Worm (Caenorhabditis elegans) whole organism, L1 larva: Measurements from ENCODE around the gene Y110A2AL.9.

Experiments
- F16B12.6 ChIP-seq: fragments of 150-350 bp; optimal IDR thresholded peaks from 2 replicates; lab custom pipeline; 2014; ENCODE audit warnings: missing biosample characterization, missing genetic modification characterization
- aha-1 ChIP-seq: fragments of 150-350 bp; optimal IDR thresholded peaks from 2 replicates; lab custom pipeline; 2014; ENCODE audit warnings: missing biosample characterization, missing genetic modification characterization
- alr-1 ChIP-seq: fragments of 200-800 bp; sonication (Bioruptor generic); optimal IDR thresholded peaks from 2 replicates; lab custom pipeline; 2018; ENCODE audit warnings: borderline replicate concordance, mild to moderate bottlenecking, missing genetic modification characterization, missing compliant biosample characterization
- aly-2 ChIP-seq: fragments of 150-350 bp; optimal IDR thresholded peaks from 2 replicates; lab custom pipeline; 2014; ENCODE audit warnings: missing biosample characterization, missing genetic modification characterization
- blmp-1 ChIP-seq: fragments of 150-350 bp; optimal IDR thresholded peaks from 2 replicates; lab custom pipeline; 2014; ENCODE audit warnings: missing biosample characterization, missing genetic modification characterization
- ceh-63 ChIP-seq: fragments of 200-800 bp; sonication (Bioruptor generic); optimal IDR thresholded peaks from 2 replicates; lab custom pipeline; 2018; ENCODE audit warnings: mild to moderate bottlenecking, missing genetic modification characterization, missing compliant biosample characterization
- ceh-8 ChIP-seq: fragments of 200-800 bp; sonication (Bioruptor generic); optimal IDR thresholded peaks from 2 replicates; lab custom pipeline; 2018; ENCODE audit warnings: mild to moderate bottlenecking, missing genetic modification characterization, moderate library complexity, missing compliant biosample characterization
- ceh-90 ChIP-seq: sonication (generic microtip); optimal IDR thresholded peaks from 2 replicates; lab custom pipeline; 2016; ENCODE audit warnings: missing genetic modification characterization, missing compliant biosample characterization
- ces-1 ChIP-seq: fragments of 150-350 bp; optimal IDR thresholded peaks from 2 replicates; lab custom pipeline; 2014; ENCODE audit warnings: missing biosample characterization, missing genetic modification reagents, missing genetic modification characterization
- dpl-1 ChIP-seq, 3 experiments: fragments of 150-350 bp in 2 of 3; sonication (generic microtip) in 1 of 3; optimal IDR thresholded peaks; 2 replicates each; lab custom pipeline; 2014 to 2017; ENCODE audit warnings: missing biosample characterization in 3 of 3, missing genetic modification characterization in 3 of 3, missing genetic modification reagents in 3 of 3
- dsc-1 ChIP-seq: sonication (generic microtip); optimal IDR thresholded peaks from 2 replicates; lab custom pipeline; 2016; ENCODE audit warnings: mild to moderate bottlenecking, missing genetic modification characterization, missing compliant biosample characterization
- efl-1 ChIP-seq, 4 experiments: fragments of 150-350 bp; optimal IDR thresholded peaks in 3 of 4; peaks in 1 of 4; 1 replicate in 1 of 4; 2 replicates in 3 of 4; lab custom pipeline; 2014; ENCODE audit warnings: missing biosample characterization in 2 of 4, missing genetic modification characterization in 2 of 4, missing genetic modification reagents in 2 of 4
- efl-3 ChIP-seq: fragments of 200-800 bp; sonication (Bioruptor generic); optimal IDR thresholded peaks from 2 replicates; lab custom pipeline; 2018; ENCODE audit warnings: mild to moderate bottlenecking, missing genetic modification characterization, missing compliant biosample characterization
- elt-2 ChIP-seq: sonication (generic microtip); optimal IDR thresholded peaks from 2 replicates; lab custom pipeline; 2016; ENCODE audit warnings: missing genetic modification characterization, mild to moderate bottlenecking, inconsistent platforms, missing compliant biosample characterization, missing genetic modification reagents
- jun-1 ChIP-seq: fragments of 150-350 bp; optimal IDR thresholded peaks from 2 replicates; lab custom pipeline; 2014; ENCODE audit warnings: missing biosample characterization, missing genetic modification reagents, missing genetic modification characterization
- lin-35 ChIP-seq, 2 experiments: fragments of 150-350 bp; optimal IDR thresholded peaks; 2 replicates each; lab custom pipeline; 2014; ENCODE audit warnings: missing biosample characterization in 2 of 2, missing genetic modification characterization in 2 of 2, missing genetic modification reagents in 2 of 2
- lin-39 ChIP-seq: fragments of 150-350 bp; optimal IDR thresholded peaks from 2 replicates; lab custom pipeline; 2014; ENCODE audit warnings: missing biosample characterization, missing genetic modification reagents, missing genetic modification characterization
- lir-3 ChIP-seq: sonication (generic microtip); optimal IDR thresholded peaks from 2 replicates; lab custom pipeline; 2016; ENCODE audit warnings: mild to moderate bottlenecking, missing genetic modification characterization, moderate library complexity, missing compliant biosample characterization; ENCODE audit not compliant: poor library complexity
- lsy-2 ChIP-seq, 2 experiments: fragments of 150-350 bp; optimal IDR thresholded peaks; 2 replicates each; lab custom pipeline; 2014; ENCODE audit warnings: missing biosample characterization in 2 of 2, missing genetic modification characterization in 2 of 2
- mab-9 ChIP-seq: fragments of 200-800 bp; sonication (Bioruptor generic); IDR thresholded peaks from 2 replicates; pipeline ENCODE4 v1.3.6; 2022; ENCODE audit warnings: missing genetic modification reagents, missing genetic modification characterization, missing compliant biosample characterization
- mep-1 ChIP-seq: fragments of 150-350 bp; optimal IDR thresholded peaks from 2 replicates; lab custom pipeline; 2014; ENCODE audit warnings: missing biosample characterization, missing genetic modification characterization
- nhr-11 ChIP-seq: fragments of 150-350 bp; optimal IDR thresholded peaks from 2 replicates; lab custom pipeline; 2014; ENCODE audit warnings: missing biosample characterization, missing genetic modification characterization
- nhr-28 ChIP-seq: fragments of 150-350 bp; optimal IDR thresholded peaks from 2 replicates; lab custom pipeline; 2014; ENCODE audit warnings: missing biosample characterization, missing genetic modification characterization
- nhr-71 ChIP-seq: sonication (generic microtip); optimal IDR thresholded peaks from 2 replicates; lab custom pipeline; 2016; ENCODE audit warnings: mild to moderate bottlenecking, missing genetic modification characterization, moderate library complexity, missing compliant biosample characterization
- nhr-76 ChIP-seq: sonication (generic microtip); optimal IDR thresholded peaks from 2 replicates; lab custom pipeline; 2017; ENCODE audit warnings: missing biosample characterization, missing genetic modification characterization
- nhr-77 ChIP-seq: fragments of 150-350 bp; optimal IDR thresholded peaks from 2 replicates; lab custom pipeline; 2014; ENCODE audit warnings: missing biosample characterization, missing genetic modification characterization
- nhr-85 ChIP-seq: sonication (generic microtip); peaks from one replicate; lab custom pipeline; 2016; ENCODE audit warnings: missing genetic modification characterization, inconsistent platforms, missing compliant biosample characterization
- nhr-90 ChIP-seq: sonication (generic microtip); optimal IDR thresholded peaks from 2 replicates; lab custom pipeline; 2016; ENCODE audit warnings: mild to moderate bottlenecking, missing genetic modification characterization, missing compliant biosample characterization; ENCODE audit not compliant: poor library complexity
- pag-3 ChIP-seq: sonication (generic microtip); optimal IDR thresholded peaks from 2 replicates; lab custom pipeline; 2017; ENCODE audit warnings: missing genetic modification characterization, mild to moderate bottlenecking, missing compliant biosample characterization, antibody characterized with exemption, borderline replicate concordance; ENCODE audit not compliant: insufficient read depth
- sox-4 ChIP-seq: sonication (generic microtip); optimal IDR thresholded peaks from 2 replicates; lab custom pipeline; 2016; ENCODE audit warnings: missing genetic modification characterization, missing compliant biosample characterization
- sup-37 ChIP-seq: fragments of 200-800 bp; sonication (Bioruptor generic); optimal IDR thresholded peaks from 2 replicates; lab custom pipeline; 2018; ENCODE audit warnings: mild to moderate bottlenecking, missing genetic modification characterization, missing compliant biosample characterization
- tlp-1 ChIP-seq: fragments of 150-350 bp; optimal IDR thresholded peaks from 2 replicates; lab custom pipeline; 2014; ENCODE audit warnings: missing biosample characterization, missing genetic modification characterization
- unc-62 ChIP-seq: fragments of 150-350 bp; optimal IDR thresholded peaks from 2 replicates; lab custom pipeline; 2014; ENCODE audit warnings: missing biosample characterization, missing genetic modification reagents, missing genetic modification characterization
- unc-86 ChIP-seq: sonication (generic microtip); optimal IDR thresholded peaks from 2 replicates; lab custom pipeline; 2016; ENCODE audit warnings: missing genetic modification characterization, missing compliant biosample characterization
- unc-98 ChIP-seq: fragments of 200-800 bp; sonication (Bioruptor generic); IDR thresholded peaks from 2 replicates; pipeline ENCODE4 v1.3.6; 2022; ENCODE audit warnings: missing genetic modification characterization, missing compliant biosample characterization
- vab-15 ChIP-seq: sonication (generic microtip); optimal IDR thresholded peaks from 2 replicates; lab custom pipeline; 2017; ENCODE audit warnings: missing genotype, mild to moderate bottlenecking, missing genetic modification characterization, missing compliant biosample characterization
- zip-4 ChIP-seq: fragments of 200-800 bp; sonication (Bioruptor generic); optimal IDR thresholded peaks from 2 replicates; lab custom pipeline; 2018; ENCODE audit warnings: mild to moderate bottlenecking, missing genetic modification characterization, moderate library complexity, missing compliant biosample characterization

Gene Y110A2AL.9

DNA sequence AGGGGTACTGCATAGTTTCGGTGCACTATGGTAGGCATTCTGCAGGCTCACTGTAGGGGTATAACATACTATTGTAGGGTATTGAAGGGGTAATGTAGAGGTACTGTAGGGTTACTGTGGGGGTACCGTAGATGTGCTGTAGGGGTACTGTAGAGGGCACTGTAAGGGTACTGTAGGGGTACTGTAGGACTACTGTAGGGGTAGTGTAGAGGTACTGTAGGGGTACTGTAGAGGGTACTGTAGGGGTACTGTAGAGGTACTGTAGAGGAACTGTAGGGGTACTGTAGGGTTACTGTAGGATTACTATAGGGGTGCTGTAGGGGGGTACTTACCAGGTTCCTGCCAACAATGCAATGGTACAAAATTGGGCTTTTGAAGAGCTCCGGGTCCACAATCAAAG lies 36.3 kb downstream of the Y110A2AL.9 start:
- TF ChIP-seq efl-3 (GFP tag; lab: Kevin White, UChicago) (no peak), nhr-85 (tag; lab: Kevin White, UChicago) (peak; percentile 42), lin-39 (no peak), lin-35 (GFP tag; optimal IDR thresholded peaks at IDR 0.05; lab: Kevin White, UChicago) (no peak), blmp-1 (tag; lab: Kevin White, UChicago) (no peak), lsy-2 (tag; optimal IDR thresholded peaks at IDR 0.05; lab: Kevin White, UChicago) (no peak), efl-1 (optimal IDR thresholded peaks at IDR 0.05; lab: Kevin White, UChicago) (no peak), efl-1 (GFP tag; optimal IDR thresholded peaks at IDR 0.05 in 1 of 2; lab: Kevin White, UChicago) (peak in 1 of 2 experiments; percentile 75)
- TF ChIP-seq, all 84 proteins: peak for 2

- TF ChIP-seq unc-98 (GFP tag; lab: Robert Waterston, UW) (no peak), dpl-1 (GFP tag; optimal IDR thresholded peaks at IDR 0.05; lab: Kevin White, UChicago) (no peak), vab-15 (no peak), lir-3 (tag; lab: Kevin White, UChicago) (no peak), sup-37 (GFP tag; lab: Kevin White, UChicago) (no peak), nhr-90 (tag; lab: Kevin White, UChicago) (no peak), nhr-76 (tag; lab: Kevin White, UChicago) (no peak), nhr-77 (tag; lab: Kevin White, UChicago) (no peak), nhr-28 (no peak)
Observed at ce11 chrII:2829482-2829881, 37.0 kb downstream of the Y110A2AL.9 start.

DNA sequence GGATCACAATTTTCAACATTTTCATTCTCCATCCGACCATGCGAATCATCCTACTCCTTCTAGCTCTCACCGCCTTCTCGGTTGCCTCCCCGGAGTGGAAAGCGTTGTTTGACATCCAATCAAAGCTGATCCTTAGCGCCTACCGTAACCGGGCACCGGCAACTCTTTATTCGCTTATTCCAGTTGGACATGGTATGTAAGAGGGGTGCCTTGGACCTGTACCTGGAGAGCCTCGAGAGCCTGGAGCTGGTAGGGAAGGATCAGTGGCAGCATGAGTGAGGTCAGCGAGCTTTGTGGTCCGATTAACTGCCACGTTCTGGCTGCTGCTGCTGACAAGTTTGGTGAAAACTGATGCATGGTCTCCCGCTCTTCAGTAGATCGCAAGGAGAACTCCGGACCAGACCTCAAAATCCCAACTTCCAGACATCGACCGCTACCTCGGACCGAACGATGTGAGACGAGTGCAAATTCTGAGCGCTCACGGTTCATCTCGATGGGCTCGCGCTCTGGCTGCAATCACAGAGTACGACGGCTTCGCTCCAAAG lies 38.5 kb downstream of the Y110A2AL.9 start, which contains the start of gene K12H6.8:
TSS of gene K12H6.8 (plus strand) at position 38 of the 545 bp plus-strand sequence.
- TF ChIP-seq ceh-90 (tag; lab: Kevin White, UChicago) (no peak), F16B12.6 (tag; lab: Kevin White, UChicago) (no peak), ces-1 (no peak), ceh-8 (GFP tag; lab: Kevin White, UChicago) (no peak), ceh-63 (GFP tag; lab: Kevin White, UChicago) (no peak), nhr-77 (tag; lab: Kevin White, UChicago) (no peak), blmp-1 (tag; lab: Kevin White, UChicago) (no peak), mab-9 (GFP tag; lab: Robert Waterston, UW) (no peak), efl-3 (GFP tag; lab: Kevin White, UChicago) (no peak), nhr-11 (no peak), unc-86 (no peak), dsc-1 (tag; lab: Kevin White, UChicago) (no peak), alr-1 (tag; lab: Kevin White, UChicago) (no peak), aly-2 (tag; lab: Kevin White, UChicago) (no peak), aha-1 (tag; lab: Kevin White, UChicago) (no peak), lin-39 (no peak)

ce11 chrII:2826073-2826472 lies 40.4 kb downstream of the Y110A2AL.9 start, which contains the start of gene K12H6.5:
Gene K12H6.5, minus strand, starts transcription at chrII:2826173.
- TF ChIP-seq nhr-71 (tag; lab: Kevin White, UChicago), result no peak
- no peak for TF ChIP-seq zip-4 (GFP tag; lab: Kevin White, UChicago)
- TF ChIP-seq jun-1 (tag; lab: Kevin White, UChicago), result no peak
- TF ChIP-seq tlp-1 (tag; lab: Kevin White, UChicago), result no peak
- no peak for TF ChIP-seq efl-3 (GFP tag; lab: Kevin White, UChicago)
- no peak for TF ChIP-seq sox-4 (tag; lab: Kevin White, UChicago)
- no peak for TF ChIP-seq sup-37 (GFP tag; lab: Kevin White, UChicago)
- no peak for TF ChIP-seq elt-2 (tag; lab: Kevin White, UChicago)
- no peak for TF ChIP-seq unc-62 (GFP tag; lab: Kevin White, UChicago)
- TF ChIP-seq mep-1 (tag; lab: Kevin White, UChicago), result no peak
- no peak for TF ChIP-seq pag-3 (tag; lab: Kevin White, UChicago)
